Worm (Caenorhabditis elegans): ENCODE data around the gene srh-223.

DNA sequence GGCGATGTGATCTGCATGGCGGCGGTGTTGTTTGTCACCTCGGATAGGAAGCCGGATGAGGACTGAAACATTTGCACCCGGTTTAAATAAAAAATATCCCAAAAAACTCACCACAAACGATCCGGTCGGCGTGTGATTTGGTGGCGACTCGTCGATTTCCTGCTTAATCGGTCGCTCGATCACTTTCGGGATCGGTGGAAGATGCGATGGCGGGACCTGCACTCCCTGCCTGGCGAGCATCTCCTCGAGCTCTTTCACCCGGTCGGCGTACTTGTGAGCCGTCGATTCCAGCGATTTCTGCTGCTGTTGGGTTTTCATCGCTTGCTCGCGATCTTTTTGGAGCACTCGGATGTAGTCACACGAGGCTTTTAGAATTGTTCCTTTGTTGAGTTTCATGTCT, 35.0 kb downstream of the srh-223 start:
- TF ChIP-seq nhr-120 (GFP tag; IDR thresholded peaks at IDR 0.05) (no peak), hlh-26 (GFP tag; conservative IDR thresholded peaks at IDR 0.05) (no peak), pha-4 (tag; optimal IDR thresholded peaks at IDR 0.05) (no peak), B0019.2 (GFP tag; conservative IDR thresholded peaks at IDR 0.05) (no peak), nhr-27 (tag; optimal IDR thresholded peaks at IDR 0.05) (no peak), ztf-3 (GFP tag; optimal IDR thresholded peaks at IDR 0.05) (no peak), F22D6.2 (tag; optimal IDR thresholded peaks at IDR 0.05) (no peak), unc-62 (GFP tag; optimal IDR thresholded peaks at IDR 0.05) (no peak), rcor-1 (GFP tag; IDR thresholded peaks at IDR 0.05) (no peak), nfya-2 (GFP tag; IDR thresholded peaks at IDR 0.05) (no peak), ceh-91 (GFP tag; IDR thresholded peaks at IDR 0.05) (no peak), let-526 (GFP tag; IDR thresholded peaks at IDR 0.05) (no peak), lir-1 (GFP tag; conservative IDR thresholded peaks at IDR 0.05) (no peak)
